Fruit fly (Drosophila melanogaster): Measurements from ENCODE around the gene CG13850.
A peak's percentile ranks its signal among the peaks of the same experiment; 100 is the strongest.

Gene CG13850

dm6 chr3R:22362218-22362907 is 48.4 kb downstream of the CG13850 start, which contains the start of the genes JMJD6, CG7071 and Muted:
TSS of gene JMJD6 (minus strand) at chr3R:22362371.
TSS of gene CG7071 (plus strand) at chr3R:22362620.
TSS of gene Muted (plus strand) at chr3R:22362620.
- no peak for TF ChIP-seq pan (optimal IDR thresholded peaks at IDR 0.05)
- TF ChIP-seq fru (GFP tag; optimal IDR thresholded peaks at IDR 0.05), result peak; percentile 91
- TF ChIP-seq HLH106 (tag; optimal IDR thresholded peaks at IDR 0.05), result peak; percentile 87
- no peak for TF ChIP-seq Dif (GFP tag; optimal IDR thresholded peaks at IDR 0.05; ENCODE audit: partially characterized antibody)
- peak; percentile 94 for TF ChIP-seq brk (GFP tag; optimal IDR thresholded peaks at IDR 0.05)
- TF ChIP-seq foxo (GFP tag; optimal IDR thresholded peaks at IDR 0.05), result peak in 1 of 2 experiments; percentile 96
- no peak for TF ChIP-seq lola (GFP tag; optimal IDR thresholded peaks at IDR 0.05)
- peak; percentile 94 for TF ChIP-seq h (GFP tag; optimal IDR thresholded peaks at IDR 0.05)
- peak; percentile 71 for TF ChIP-seq sage (GFP tag; optimal IDR thresholded peaks at IDR 0.05)
- peak; percentile 92 for TF ChIP-seq dsf (GFP tag; optimal IDR thresholded peaks at IDR 0.05; ENCODE audit: borderline replicate concordance)
- TF ChIP-seq woc (GFP tag; optimal IDR thresholded peaks at IDR 0.05), result peak; percentile 75
- TF ChIP-seq dmrt93B (GFP tag; optimal IDR thresholded peaks at IDR 0.05), result peak; percentile 77
- peak; percentile 91 for TF ChIP-seq Jra (GFP tag; optimal IDR thresholded peaks at IDR 0.05)
- TF ChIP-seq Sp1 (GFP tag; optimal IDR thresholded peaks at IDR 0.05), result peak; percentile 89
- peak; percentile 68 for TF ChIP-seq Hr83 (GFP tag; optimal IDR thresholded peaks at IDR 0.05; ENCODE audit: poor library complexity, severe bottlenecking)
- no peak for TF ChIP-seq Vsx2 (GFP tag; optimal IDR thresholded peaks at IDR 0.05; ENCODE audit: partially characterized antibody)
- peak; percentile 84 for TF ChIP-seq psq (GFP tag; optimal IDR thresholded peaks at IDR 0.05)
- TF ChIP-seq OdsH (GFP tag; optimal IDR thresholded peaks at IDR 0.05), result peak; percentile 91
- TF ChIP-seq br (GFP tag; optimal IDR thresholded peaks at IDR 0.05), result peak; percentile 94
- TF ChIP-seq tai (GFP tag; optimal IDR thresholded peaks at IDR 0.05), result no peak
- TF ChIP-seq N (GFP tag; optimal IDR thresholded peaks at IDR 0.05), result no peak
- peak; percentile 95 for TF ChIP-seq Hnf4 (GFP tag; optimal IDR thresholded peaks at IDR 0.05)
- TF ChIP-seq Mio (GFP tag; optimal IDR thresholded peaks at IDR 0.05), result peak; percentile 18
- no peak for TF ChIP-seq Hr78 (GFP tag; optimal IDR thresholded peaks at IDR 0.05)
- TF ChIP-seq rgr (GFP tag; optimal IDR thresholded peaks at IDR 0.05), result peak; percentile 92
- no peak for TF ChIP-seq Dfd (GFP tag; optimal IDR thresholded peaks at IDR 0.05)
- TF ChIP-seq Abd-B (GFP tag; optimal IDR thresholded peaks at IDR 0.05), result no peak
- TF ChIP-seq usp (GFP tag; optimal IDR thresholded peaks at IDR 0.05), result no peak
- peak; percentile 55 for TF ChIP-seq Myc (optimal IDR thresholded peaks at IDR 0.05)
- TF ChIP-seq dl (GFP tag; optimal IDR thresholded peaks at IDR 0.05; ENCODE audit: insufficient read depth in 1 of 2, partially characterized antibody in 2 of 2), result no peak
- TF ChIP-seq jim (GFP tag; optimal IDR thresholded peaks at IDR 0.05), result no peak
- TF ChIP-seq Rel (GFP tag; optimal IDR thresholded peaks at IDR 0.05), result no peak
- TF ChIP-seq Rel (tag; optimal IDR thresholded peaks at IDR 0.05), result peak; percentile 58
- TF ChIP-seq sv (GFP tag; optimal IDR thresholded peaks at IDR 0.05), result peak; percentile 91
- TF ChIP-seq CG32264 (GFP tag; optimal IDR thresholded peaks at IDR 0.05), result peak; percentile 64
- TF ChIP-seq CrebA (GFP tag; optimal IDR thresholded peaks at IDR 0.05; ENCODE audit: borderline replicate concordance), result no peak
- TF ChIP-seq GATAd (GFP tag; optimal IDR thresholded peaks at IDR 0.05), result no peak
- peak; percentile 91 for TF ChIP-seq CG9705 (GFP tag; optimal IDR thresholded peaks at IDR 0.05)
- peak; percentile 92 for TF ChIP-seq ey (GFP tag; optimal IDR thresholded peaks at IDR 0.05)

DNA sequence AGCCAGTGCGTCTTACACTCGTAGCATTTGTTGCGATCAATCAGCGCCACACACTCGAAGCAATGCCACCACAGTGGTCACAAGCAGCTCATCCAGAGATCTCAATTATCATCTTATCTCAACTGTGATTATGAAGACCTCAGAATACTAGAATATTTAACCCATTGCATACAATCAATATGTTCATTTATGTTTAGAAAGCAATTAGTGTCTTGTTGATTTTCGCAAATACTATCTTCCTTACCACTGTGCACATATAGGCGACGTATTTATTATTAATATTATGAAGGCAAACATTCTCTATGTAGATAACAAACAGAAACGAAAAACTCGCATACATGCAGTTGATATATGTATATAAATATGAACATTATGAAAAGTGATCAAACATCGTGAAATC is 51.9 kb downstream of the CG13850 start:
- TF ChIP-seq h (GFP tag; optimal IDR thresholded peaks at IDR 0.05) (peak; percentile 92), foxo (GFP tag; optimal IDR thresholded peaks at IDR 0.05) (peak in 1 of 2 experiments; percentile 85), psq (GFP tag; optimal IDR thresholded peaks at IDR 0.05) (peak; percentile 72), dsf (GFP tag; optimal IDR thresholded peaks at IDR 0.05; ENCODE audit: borderline replicate concordance) (no peak), CG32264 (GFP tag; optimal IDR thresholded peaks at IDR 0.05) (peak; percentile 23), usp (GFP tag; optimal IDR thresholded peaks at IDR 0.05) (no peak), rgr (GFP tag; optimal IDR thresholded peaks at IDR 0.05) (peak; percentile 94), Hr83 (GFP tag; optimal IDR thresholded peaks at IDR 0.05; ENCODE audit: poor library complexity, severe bottlenecking) (no peak), Jra (GFP tag; optimal IDR thresholded peaks at IDR 0.05) (peak; percentile 68), GATAd (GFP tag; optimal IDR thresholded peaks at IDR 0.05) (no peak), CG9705 (GFP tag; optimal IDR thresholded peaks at IDR 0.05) (no peak), Myc (optimal IDR thresholded peaks at IDR 0.05) (no peak), jim (GFP tag; optimal IDR thresholded peaks at IDR 0.05) (no peak), fru (GFP tag; optimal IDR thresholded peaks at IDR 0.05) (peak; percentile 80), CrebA (GFP tag; optimal IDR thresholded peaks at IDR 0.05; ENCODE audit: borderline replicate concordance) (no peak), lola (GFP tag; optimal IDR thresholded peaks at IDR 0.05) (no peak), pan (optimal IDR thresholded peaks at IDR 0.05) (no peak), tai (GFP tag; optimal IDR thresholded peaks at IDR 0.05) (no peak), dl (GFP tag; optimal IDR thresholded peaks at IDR 0.05; ENCODE audit: insufficient read depth in 1 of 2, partially characterized antibody in 2 of 2) (no peak), Sp1 (GFP tag; optimal IDR thresholded peaks at IDR 0.05) (peak; percentile 50), OdsH (GFP tag; optimal IDR thresholded peaks at IDR 0.05) (peak; percentile 92), br (GFP tag; optimal IDR thresholded peaks at IDR 0.05) (peak; percentile 79), Dfd (GFP tag; optimal IDR thresholded peaks at IDR 0.05) (no peak), N (GFP tag; optimal IDR thresholded peaks at IDR 0.05) (no peak), woc (GFP tag; optimal IDR thresholded peaks at IDR 0.05) (peak; percentile 27), Hnf4 (GFP tag; optimal IDR thresholded peaks at IDR 0.05) (peak; percentile 77), HLH106 (tag; optimal IDR thresholded peaks at IDR 0.05) (peak; percentile 61), sv (GFP tag; optimal IDR thresholded peaks at IDR 0.05) (peak; percentile 47), Dif (GFP tag; optimal IDR thresholded peaks at IDR 0.05; ENCODE audit: partially characterized antibody) (no peak), Hr78 (GFP tag; optimal IDR thresholded peaks at IDR 0.05) (no peak), Vsx2 (GFP tag; optimal IDR thresholded peaks at IDR 0.05; ENCODE audit: partially characterized antibody) (no peak), Abd-B (GFP tag; optimal IDR thresholded peaks at IDR 0.05) (no peak), sage (GFP tag; optimal IDR thresholded peaks at IDR 0.05) (peak; percentile 60), brk (GFP tag; optimal IDR thresholded peaks at IDR 0.05) (peak; percentile 85), ey (GFP tag; optimal IDR thresholded peaks at IDR 0.05) (peak; percentile 89), Rel (GFP tag; optimal IDR thresholded peaks at IDR 0.05) (peak; percentile 46), Rel (tag; optimal IDR thresholded peaks at IDR 0.05) (peak; percentile 24), dmrt93B (GFP tag; optimal IDR thresholded peaks at IDR 0.05) (peak; percentile 15), Mio (GFP tag; optimal IDR thresholded peaks at IDR 0.05) (peak; percentile 63)

Measured in whole organism, wandering third instar larva.